Fruit fly (Drosophila melanogaster) whole organism: Measurements from ENCODE around the gene Atg18b.

ENCODE experiments used
- CG8478 ChIP-seq: fragments of >200 bp; optimal IDR thresholded peaks from 2 replicates; lab custom pipeline; 2018; ENCODE audit warnings: inconsistent platforms
- Dll ChIP-seq: fragments of >200 bp; optimal IDR thresholded peaks from 2 replicates; lab custom pipeline; 2017
- EcR ChIP-seq, 2 experiments: fragments of >200 bp; optimal IDR thresholded peaks; 2 replicates each; lab custom pipeline; 2017; ENCODE audit warnings: missing biosample characterization in 2 of 2, missing genetic modification characterization in 2 of 2, missing genetic modification reagents in 2 of 2
- pan ChIP-seq: fragments of >200 bp; optimal IDR thresholded peaks from 2 replicates; lab custom pipeline; 2017
- psq ChIP-seq: fragments of >200 bp; optimal IDR thresholded peaks from 2 replicates; lab custom pipeline; 2017
- usp ChIP-seq: fragments of >200 bp; optimal IDR thresholded peaks from 2 replicates; lab custom pipeline; 2017; ENCODE audit warnings: missing biosample characterization, missing genetic modification characterization, mixed read lengths

The Atg18b gene

dm6 chr2L:21220396-21220795 lies at the start of gene Atg18b:
Gene Atg18b, minus strand, starts transcription at chr2L:21220572.
- no peak for TF ChIP-seq psq (lab: Kevin White, UChicago)
- TF ChIP-seq CG8478 (lab: Kevin White, UChicago), result no peak

dm6 chr2L:21268140-21268539 lies 47.8 kb upstream of the Atg18b start:
- TF ChIP-seq usp (GFP tag; lab: Kevin White, UChicago), result no peak
- TF ChIP-seq CG8478 (lab: Kevin White, UChicago), result no peak
- TF ChIP-seq psq (lab: Kevin White, UChicago), result no peak
- no peak for TF ChIP-seq EcR (GFP tag; optimal IDR thresholded peaks at IDR 0.05; lab: Kevin White, UChicago)
- no peak for TF ChIP-seq pan (lab: Kevin White, UChicago)
- TF ChIP-seq Dll, result no peak

- TF ChIP-seq pan (lab: Kevin White, UChicago) (no peak), EcR (GFP tag; optimal IDR thresholded peaks at IDR 0.05; lab: Kevin White, UChicago) (no peak), Dll (no peak), CG8478 (lab: Kevin White, UChicago) (no peak), usp (GFP tag; lab: Kevin White, UChicago) (no peak), psq (lab: Kevin White, UChicago) (no peak)
Measured at dm6 chr2L:21266277-21266676, 45.9 kb upstream of the Atg18b start.

- TF ChIP-seq Dll, result no peak
- no peak for TF ChIP-seq usp (GFP tag; lab: Kevin White, UChicago)
- no peak for TF ChIP-seq EcR (GFP tag; optimal IDR thresholded peaks at IDR 0.05; lab: Kevin White, UChicago)
- no peak for TF ChIP-seq CG8478 (lab: Kevin White, UChicago)
- TF ChIP-seq psq (lab: Kevin White, UChicago), result no peak
- TF ChIP-seq pan (lab: Kevin White, UChicago), result no peak
Measured at dm6 chr2L:21263470-21264146, 43.2 kb upstream of the Atg18b start.

dm6 chr2L:21262832-21263231 lies 42.5 kb upstream of the Atg18b start, which contains the start of gene CG8671:
Gene CG8671, plus strand, starts transcription at chr2L:21262956.
- TF ChIP-seq usp (GFP tag; lab: Kevin White, UChicago) (no peak), Dll (no peak), psq (lab: Kevin White, UChicago) (no peak)

- no peak for TF ChIP-seq CG8478 (lab: Kevin White, UChicago)
- TF ChIP-seq EcR (GFP tag; optimal IDR thresholded peaks at IDR 0.05; lab: Kevin White, UChicago), result no peak
- TF ChIP-seq usp (GFP tag; lab: Kevin White, UChicago), result no peak
- no peak for TF ChIP-seq Dll
- TF ChIP-seq pan (lab: Kevin White, UChicago), result no peak
- TF ChIP-seq psq (lab: Kevin White, UChicago), result no peak
Measured at dm6 chr2L:21260869-21261268, 40.5 kb upstream of the Atg18b start.

- TF ChIP-seq EcR (GFP tag; optimal IDR thresholded peaks at IDR 0.05; lab: Kevin White, UChicago) (no peak), Dll (no peak), usp (GFP tag; lab: Kevin White, UChicago) (no peak), pan (lab: Kevin White, UChicago) (no peak), CG8478 (lab: Kevin White, UChicago) (no peak), psq (lab: Kevin White, UChicago) (no peak)
Measured at dm6 chr2L:21259008-21259407, 38.6 kb upstream of the Atg18b start.

- TF ChIP-seq EcR (GFP tag; optimal IDR thresholded peaks at IDR 0.05; lab: Kevin White, UChicago) (peak; percentile 44 to 83), pan (lab: Kevin White, UChicago) (no peak)
Measured at dm6 chr2L:21251750-21252149, 31.4 kb upstream of the Atg18b start.

- TF ChIP-seq EcR (GFP tag; optimal IDR thresholded peaks at IDR 0.05; lab: Kevin White, UChicago) (peak; percentile 33 to 79), usp (GFP tag; lab: Kevin White, UChicago) (no peak)
Measured at dm6 chr2L:21250519-21251336, 30.4 kb upstream of the Atg18b start.

- TF ChIP-seq CG8478 (lab: Kevin White, UChicago) (no peak), EcR (GFP tag; optimal IDR thresholded peaks at IDR 0.05; lab: Kevin White, UChicago) (no peak), pan (lab: Kevin White, UChicago) (no peak), Dll (no peak), psq (lab: Kevin White, UChicago) (no peak), usp (GFP tag; lab: Kevin White, UChicago) (no peak)
Measured at dm6 chr2L:21248877-21249276, 28.5 kb upstream of the Atg18b start.

dm6 chr2L:21247967-21248366 lies 27.6 kb upstream of the Atg18b start:
- no peak for TF ChIP-seq CG8478 (lab: Kevin White, UChicago)
- TF ChIP-seq EcR (GFP tag; optimal IDR thresholded peaks at IDR 0.05; lab: Kevin White, UChicago), result no peak
- TF ChIP-seq usp (GFP tag; lab: Kevin White, UChicago), result no peak
- TF ChIP-seq pan (lab: Kevin White, UChicago), result no peak
- TF ChIP-seq Dll, result no peak
- no peak for TF ChIP-seq psq (lab: Kevin White, UChicago)

- TF ChIP-seq Dll (no peak), EcR (GFP tag; optimal IDR thresholded peaks at IDR 0.05; lab: Kevin White, UChicago) (no peak), usp (GFP tag; lab: Kevin White, UChicago) (no peak), CG8478 (lab: Kevin White, UChicago) (no peak), psq (lab: Kevin White, UChicago) (no peak), pan (lab: Kevin White, UChicago) (no peak)
Measured at dm6 chr2L:21246687-21247086, 26.3 kb upstream of the Atg18b start.
